Worm (Caenorhabditis elegans) whole organism, young adult: ENCODE results near the gene H40L08.8.

Experiments
- B0035.1 ChIP-seq: sonication (generic microtip); optimal IDR thresholded peaks from 2 replicates; lab custom pipeline; 2016; ENCODE audit warnings: missing genetic modification characterization, mild to moderate bottlenecking, missing compliant biosample characterization, missing genotype, missing genetic modification reagents
- B0336.3 ChIP-seq: fragments of 200-800 bp; sonication (Bioruptor generic); IDR thresholded peaks from 2 replicates; pipeline ENCODE4 v1.3.6; 2022; ENCODE audit warnings: missing genetic modification characterization, missing compliant biosample characterization
- C06A6.2 ChIP-seq: fragments of 200-800 bp; sonication (Bioruptor generic); conservative IDR thresholded peaks from 2 replicates; pipeline ENCODE4 v1.3.6; 2022; ENCODE audit warnings: missing genetic modification characterization, missing compliant biosample characterization
- C17E4.6 ChIP-seq: fragments of 200-800 bp; sonication (Bioruptor generic); IDR thresholded peaks from 2 replicates; pipeline ENCODE4 v1.3.6; 2022; ENCODE audit warnings: missing genetic modification reagents, missing genetic modification characterization, missing compliant biosample characterization
- F57C9.4 ChIP-seq: sonication (generic microtip); optimal IDR thresholded peaks from 2 replicates; lab custom pipeline; 2017; ENCODE audit warnings: mild to moderate bottlenecking, missing genetic modification characterization, missing compliant biosample characterization
- Y53F4B.3 ChIP-seq: fragments of 200-800 bp; sonication (Bioruptor generic); IDR thresholded peaks from 2 replicates; pipeline ENCODE4 v1.3.6; 2022; ENCODE audit warnings: missing genetic modification reagents, missing genetic modification characterization, missing compliant biosample characterization
- Y67H2A.10 ChIP-seq: fragments of 200-800 bp; sonication (Bioruptor generic); conservative IDR thresholded peaks from 2 replicates; pipeline ENCODE4 v1.3.6; 2022; ENCODE audit warnings: missing genetic modification reagents, missing genetic modification characterization, missing compliant biosample characterization
- Y79H2A.3 ChIP-seq: fragments of 200-800 bp; sonication (Bioruptor generic); conservative IDR thresholded peaks from 2 replicates; pipeline ENCODE4 v1.3.6; 2022; ENCODE audit warnings: missing genetic modification reagents, missing genetic modification characterization, missing compliant biosample characterization
- Y95B8A.8 ChIP-seq: fragments of 200-800 bp; sonication (Bioruptor generic); IDR thresholded peaks from 2 replicates; pipeline ENCODE4 v1.3.6; 2022; ENCODE audit warnings: missing genetic modification reagents, missing genetic modification characterization, missing compliant biosample characterization
- ZK185.1 ChIP-seq: sonication (generic microtip); optimal IDR thresholded peaks from 2 replicates; lab custom pipeline; 2016; ENCODE audit warnings: mild to moderate bottlenecking, missing genetic modification characterization, missing compliant biosample characterization; ENCODE audit not compliant: poor library complexity, severe bottlenecking
- ama-1 ChIP-seq, 3 experiments: fragments of 150-350 bp in 1 of 3; sonication (generic microtip) in 2 of 3; optimal IDR thresholded peaks; 2 replicates each; lab custom pipeline; 2014 to 2018; ENCODE audit warnings: missing biosample characterization in 2 of 3, missing genetic modification characterization in 2 of 3, missing genetic modification reagents in 2 of 3
- aptf-2 ChIP-seq: fragments of 200-800 bp; sonication (Bioruptor generic); conservative IDR thresholded peaks from 2 replicates; pipeline ENCODE4 v1.3.6; 2022; ENCODE audit warnings: missing genetic modification reagents, missing genetic modification characterization, missing compliant biosample characterization
- atf-7 ChIP-seq: sonication (generic microtip); optimal IDR thresholded peaks from 2 replicates; lab custom pipeline; 2017; ENCODE audit warnings: mild to moderate bottlenecking, missing genetic modification characterization, missing compliant biosample characterization
- attf-3 ChIP-seq: fragments of 200-800 bp; sonication (Bioruptor generic); conservative IDR thresholded peaks from 2 replicates; pipeline ENCODE4 v1.3.6; 2022; ENCODE audit warnings: missing genetic modification reagents, missing genetic modification characterization, missing compliant biosample characterization
- attf-5 ChIP-seq: fragments of 200-800 bp; sonication (Bioruptor generic); optimal IDR thresholded peaks from 2 replicates; lab custom pipeline; 2018; ENCODE audit warnings: mild to moderate bottlenecking, missing genetic modification characterization, missing compliant biosample characterization
- attf-6 ChIP-seq: fragments of 200-800 bp; sonication (Bioruptor generic); IDR thresholded peaks from 2 replicates; pipeline ENCODE4 v1.3.6; 2022; ENCODE audit warnings: missing genetic modification reagents, missing genetic modification characterization, missing compliant biosample characterization
- ccch-3 ChIP-seq: fragments of 200-800 bp; sonication (Bioruptor generic); optimal IDR thresholded peaks from 2 replicates; lab custom pipeline; 2018; ENCODE audit warnings: mild to moderate bottlenecking, missing genetic modification characterization, missing compliant biosample characterization
- ceh-100 ChIP-seq: fragments of 200-800 bp; sonication (Bioruptor generic); IDR thresholded peaks from 2 replicates; pipeline ENCODE4 v1.3.6; 2022; ENCODE audit warnings: missing genetic modification reagents, missing genetic modification characterization, missing compliant biosample characterization
- ceh-27 ChIP-seq: fragments of 200-800 bp; sonication (Bioruptor generic); optimal IDR thresholded peaks from 2 replicates; lab custom pipeline; 2018; ENCODE audit warnings: mild to moderate bottlenecking, missing genetic modification characterization, moderate library complexity, missing compliant biosample characterization
- chd-7 ChIP-seq: sonication (generic microtip); optimal IDR thresholded peaks from 2 replicates; lab custom pipeline; 2016; ENCODE audit warnings: mild to moderate bottlenecking, missing genetic modification characterization, moderate library complexity, missing compliant biosample characterization
- dpff-1 ChIP-seq: sonication (generic microtip); optimal IDR thresholded peaks from 2 replicates; lab custom pipeline; 2017; ENCODE audit warnings: mild to moderate bottlenecking, missing genetic modification characterization, missing compliant biosample characterization
- dpl-1 ChIP-seq: fragments of 150-350 bp; optimal IDR thresholded peaks from 2 replicates; lab custom pipeline; 2014; ENCODE audit warnings: missing biosample characterization, missing genetic modification reagents, missing genetic modification characterization
- egl-18 ChIP-seq: fragments of 200-800 bp; sonication (Bioruptor generic); IDR thresholded peaks from 2 replicates; pipeline ENCODE4 v1.3.6; 2022; ENCODE audit warnings: missing genetic modification reagents, missing genetic modification characterization, missing compliant biosample characterization
- egrh-3 ChIP-seq: fragments of 200-800 bp; sonication (Bioruptor generic); IDR thresholded peaks from 2 replicates; pipeline ENCODE4 v1.3.6; 2022; ENCODE audit warnings: missing genetic modification reagents, missing genetic modification characterization, missing compliant biosample characterization
- him-1 ChIP-seq: sonication (generic microtip); optimal IDR thresholded peaks from 2 replicates; lab custom pipeline; 2016; ENCODE audit warnings: missing genotype, missing genetic modification reagents, missing genetic modification characterization, missing compliant biosample characterization
- hmg-1.2 ChIP-seq: fragments of 200-800 bp; sonication (Bioruptor generic); IDR thresholded peaks from 2 replicates; pipeline ENCODE4 v1.3.6; 2022; ENCODE audit warnings: missing genetic modification reagents, missing genetic modification characterization, missing compliant biosample characterization
- lin-26 ChIP-seq: fragments of 200-800 bp; sonication (Bioruptor generic); IDR thresholded peaks from 2 replicates; pipeline ENCODE4 v1.3.6; 2022; ENCODE audit warnings: missing genetic modification reagents, missing genetic modification characterization, missing compliant biosample characterization
- lin-54 ChIP-seq: fragments of 200-800 bp; sonication (Bioruptor generic); optimal IDR thresholded peaks from 2 replicates; lab custom pipeline; 2018; ENCODE audit warnings: mild to moderate bottlenecking, missing genetic modification characterization, missing compliant biosample characterization
- lsy-27 ChIP-seq: sonication (generic microtip); optimal IDR thresholded peaks from 2 replicates; lab custom pipeline; 2017; ENCODE audit warnings: missing genetic modification characterization, mild to moderate bottlenecking, missing compliant biosample characterization, antibody characterized with exemption, missing genotype, borderline replicate concordance; ENCODE audit not compliant: insufficient read depth
- madf-10 ChIP-seq: sonication (generic microtip); optimal IDR thresholded peaks from 2 replicates; lab custom pipeline; 2016; ENCODE audit warnings: mild to moderate bottlenecking, missing genetic modification characterization, missing compliant biosample characterization
- mel-28 ChIP-seq: sonication (generic microtip); optimal IDR thresholded peaks from 2 replicates; lab custom pipeline; 2016; ENCODE audit warnings: borderline replicate concordance, mild to moderate bottlenecking, missing genetic modification characterization, missing compliant biosample characterization
- mes-4 ChIP-seq: sonication (generic microtip); optimal IDR thresholded peaks from 2 replicates; lab custom pipeline; 2016; ENCODE audit warnings: missing genotype, missing genetic modification characterization, missing compliant biosample characterization
- nfya-1 ChIP-seq: sonication (generic microtip); optimal IDR thresholded peaks from 2 replicates; lab custom pipeline; 2017; ENCODE audit warnings: antibody characterized with exemption, missing compliant biosample characterization, missing genetic modification characterization, borderline replicate concordance; ENCODE audit not compliant: insufficient read depth
- pha-4 ChIP-seq: fragments of 150-350 bp; sonication (generic microtip); optimal IDR thresholded peaks from 2 replicates; lab custom pipeline; 2014; ENCODE audit warnings: missing biosample characterization, missing genetic modification reagents, missing genetic modification characterization
- repo-1 ChIP-seq: sonication (generic microtip); optimal IDR thresholded peaks from 2 replicates; lab custom pipeline; 2017; ENCODE audit warnings: mild to moderate bottlenecking, missing genetic modification characterization, missing compliant biosample characterization
- rpc-1 ChIP-seq, 2 experiments: fragments of 150-350 bp in 1 of 2; sonication (generic microtip) in 1 of 2; optimal IDR thresholded peaks; 2 replicates each; lab custom pipeline; 2014 to 2018; ENCODE audit warnings: missing biosample characterization in 1 of 2, missing genetic modification characterization in 1 of 2, missing genetic modification reagents in 1 of 2, missing genotype in 1 of 2
- sea-2 ChIP-seq: fragments of 200-800 bp; sonication (Bioruptor generic); IDR thresholded peaks from 2 replicates; pipeline ENCODE4 v1.3.6; 2022; ENCODE audit warnings: missing genetic modification characterization, missing compliant biosample characterization
- snpc-1.1 ChIP-seq: sonication (generic microtip); optimal IDR thresholded peaks from 2 replicates; lab custom pipeline; 2017; ENCODE audit warnings: missing genetic modification characterization, mild to moderate bottlenecking, missing compliant biosample characterization, antibody characterized with exemption, moderate library complexity, missing genotype, missing genetic modification reagents; ENCODE audit not compliant: insufficient read depth
- snpc-4 ChIP-seq, 5 experiments: fragments of 150-350 bp in 1 of 5; sonication (generic microtip) in 4 of 5; optimal IDR thresholded peaks; 2 replicates each; lab custom pipeline; 2014 to 2018; ENCODE audit warnings: missing genetic modification characterization in 5 of 5, missing biosample characterization in 3 of 5, antibody characterized with exemption in 2 of 5, mild to moderate bottlenecking in 2 of 5, missing compliant biosample characterization in 2 of 5, missing genotype in 2 of 5, moderate library complexity in 2 of 5, missing genetic modification reagents in 1 of 5
- ztf-22 ChIP-seq: fragments of 200-800 bp; sonication (Bioruptor generic); optimal IDR thresholded peaks from 2 replicates; lab custom pipeline; 2018; ENCODE audit warnings: mild to moderate bottlenecking, missing genetic modification characterization, moderate library complexity, missing compliant biosample characterization

Gene H40L08.8

ce11 chrX:15076042-15076565 is 1.3 kb downstream of the H40L08.8 start, which contains the start of the genes H40L08.3 and H40L08.9 (continued):
- TF ChIP-seq egl-18 (GFP tag; lab: Robert Waterston, UW), result no peak
- TF ChIP-seq Y53F4B.3 (GFP tag; lab: Robert Waterston, UW), result no peak
- TF ChIP-seq B0035.1 (tag; lab: Kevin White, UChicago), result no peak
- TF ChIP-seq mel-28 (tag; lab: Kevin White, UChicago), result peak; percentile 6
- TF ChIP-seq, all 124 proteins: peak for 11

ce11 chrX:15075170-15075569 is 2.3 kb downstream of the H40L08.8 start:
- TF ChIP-seq chd-7 (tag; lab: Kevin White, UChicago), result no peak
- no peak for TF ChIP-seq madf-10 (tag; lab: Kevin White, UChicago)
- TF ChIP-seq attf-5, result no peak
- TF ChIP-seq snpc-1.1 (tag; lab: Kevin White, UChicago), result peak; percentile 30
- TF ChIP-seq sea-2, result no peak
- no peak for TF ChIP-seq nfya-1 (tag; lab: Kevin White, UChicago)
- no peak for TF ChIP-seq ceh-27 (GFP tag; lab: Kevin White, UChicago)
- no peak for TF ChIP-seq ama-1 (optimal IDR thresholded peaks at IDR 0.05; lab: Kevin White, UChicago)
- TF ChIP-seq ama-1 (GFP tag; optimal IDR thresholded peaks at IDR 0.05; lab: Kevin White, UChicago), result no peak
- TF ChIP-seq C17E4.6 (GFP tag; lab: Robert Waterston, UW), result no peak
- TF ChIP-seq him-1 (tag; lab: Kevin White, UChicago), result no peak
- TF ChIP-seq dpl-1 (GFP tag; lab: Kevin White, UChicago), result no peak
- no peak for TF ChIP-seq snpc-4 (GFP tag; optimal IDR thresholded peaks at IDR 0.05; lab: Kevin White, UChicago)
- peak in 2 of 4 experiments; percentile 51 to 80 for TF ChIP-seq snpc-4 (tag; optimal IDR thresholded peaks at IDR 0.05; lab: Kevin White, UChicago)
- TF ChIP-seq F57C9.4 (tag; lab: Kevin White, UChicago), result no peak
- no peak for TF ChIP-seq dpff-1
- no peak for TF ChIP-seq atf-7 (tag; lab: Kevin White, UChicago)
- TF ChIP-seq Y67H2A.10 (GFP tag; lab: Robert Waterston, UW), result no peak
- TF ChIP-seq lsy-27, result no peak
- no peak for TF ChIP-seq pha-4 (tag; lab: Kevin White, UChicago)
- TF ChIP-seq egl-18 (GFP tag; lab: Robert Waterston, UW), result no peak
- 0 out of 2 replicates have a peak, but pooled peaks have one; percentile 7 for TF ChIP-seq Y95B8A.8
- no peak for TF ChIP-seq aptf-2 (GFP tag; lab: Robert Waterston, UW)
- no peak for TF ChIP-seq ceh-100 (GFP tag; lab: Robert Waterston, UW)
- TF ChIP-seq attf-3, result no peak
- no peak for TF ChIP-seq lin-54 (GFP tag; lab: Kevin White, UChicago)

ce11 chrX:15073479-15073878 is 4.0 kb downstream of the H40L08.8 start:
- TF ChIP-seq hmg-1.2 (GFP tag; lab: Robert Waterston, UW) (peak; percentile 35; the same call in 1 of the 2 replicates), attf-6 (GFP tag; lab: Robert Waterston, UW) (no peak), snpc-4 (GFP tag; optimal IDR thresholded peaks at IDR 0.05; lab: Kevin White, UChicago) (peak; percentile 29), snpc-4 (tag; optimal IDR thresholded peaks at IDR 0.05; lab: Kevin White, UChicago) (peak in 2 of 4 experiments; percentile 88 to 91), snpc-1.1 (tag; lab: Kevin White, UChicago) (peak; percentile 22), B0336.3 (GFP tag; lab: Robert Waterston, UW) (no peak), B0035.1 (tag; lab: Kevin White, UChicago) (no peak)

- no peak for TF ChIP-seq Y79H2A.3
- TF ChIP-seq lin-54 (GFP tag; lab: Kevin White, UChicago), result no peak
- no peak for TF ChIP-seq lin-26 (GFP tag; lab: Robert Waterston, UW)
- no peak for TF ChIP-seq mel-28 (tag; lab: Kevin White, UChicago)
- no peak for TF ChIP-seq egrh-3 (GFP tag; lab: Robert Waterston, UW)
- no peak for TF ChIP-seq snpc-1.1 (tag; lab: Kevin White, UChicago)
- no peak for TF ChIP-seq mes-4 (tag; lab: Kevin White, UChicago)
- no peak for TF ChIP-seq rpc-1 (optimal IDR thresholded peaks at IDR 0.05; lab: Kevin White, UChicago)
- no peak for TF ChIP-seq rpc-1 (tag; optimal IDR thresholded peaks at IDR 0.05; lab: Kevin White, UChicago)
- TF ChIP-seq C06A6.2, result no peak
- no peak for TF ChIP-seq ZK185.1 (tag; lab: Kevin White, UChicago)
- TF ChIP-seq ztf-22 (GFP tag; lab: Kevin White, UChicago), result no peak
- no peak for TF ChIP-seq ccch-3 (GFP tag; lab: Kevin White, UChicago)
- TF ChIP-seq Y95B8A.8, result no peak
- TF ChIP-seq repo-1, result no peak
- no peak for TF ChIP-seq dpff-1
These were observed 4.6 kb downstream of the H40L08.8 start for ce11 chrX:15072877-15073276.
